Fruit fly (Drosophila melanogaster) ovary, adult (tissue): Measurements from ENCODE around the gene eIF2Bepsilon.

Source experiments
- CG17801 ChIP-seq: fragments of 200-800 bp; optimal IDR thresholded peaks from 2 replicates; lab custom pipeline; 2019; ENCODE audit warnings: missing biosample characterization, mild to moderate bottlenecking, missing genetic modification characterization, moderate library complexity; ENCODE audit not compliant: partially characterized antibody

eIF2Bepsilon gene

DNA sequence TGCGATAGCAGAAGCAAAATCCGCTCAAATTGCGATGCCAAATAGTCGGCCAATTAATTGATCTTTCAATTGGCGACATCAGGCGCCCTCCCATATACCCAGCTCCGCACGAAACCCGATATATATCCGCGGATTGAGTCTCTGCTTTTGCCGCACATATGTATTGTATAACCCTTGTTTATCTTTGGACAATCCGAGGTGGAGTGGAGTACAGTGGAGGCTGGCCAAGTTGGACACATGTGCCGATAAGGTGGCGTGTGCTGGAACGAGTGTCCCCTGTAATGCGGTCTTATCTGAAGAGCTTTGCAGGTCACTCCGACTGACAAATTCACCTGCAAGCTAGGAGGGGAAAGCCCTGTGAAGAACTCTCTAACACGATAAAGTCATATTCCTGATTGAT is 13.1 kb downstream of the eIF2Bepsilon start:
- no peak for TF ChIP-seq CG17801 (GFP tag; lab: Kevin White, UChicago)

DNA sequence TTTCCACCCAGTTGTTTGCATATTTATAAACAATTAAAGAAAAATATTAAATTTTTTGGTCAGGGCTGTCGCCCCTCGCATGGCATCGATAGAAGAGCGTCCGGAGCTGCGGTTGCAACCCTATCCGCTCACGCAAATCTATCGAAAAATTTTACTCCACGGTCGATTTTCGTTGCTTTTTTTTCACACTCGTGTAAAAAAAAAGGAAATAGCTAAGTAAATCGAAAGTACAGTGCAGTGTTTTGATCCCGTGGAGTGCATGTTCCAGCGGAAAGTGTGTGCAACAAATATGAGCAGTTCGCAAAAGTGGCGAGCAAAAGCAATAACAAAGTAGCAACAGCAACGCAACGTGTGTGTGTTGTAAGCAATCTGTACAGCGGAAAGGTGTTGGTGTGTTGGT is 13.9 kb downstream of the eIF2Bepsilon start, which contains the start of the genes Edem1 and Rbcn-3B:
Gene Edem1, minus strand, starts transcription at position 71 of the 400 bp plus-strand sequence.
Gene Rbcn-3B, plus strand, starts transcription at position 164 of the 400 bp plus-strand sequence.
- TF ChIP-seq CG17801 (GFP tag; lab: Kevin White, UChicago), result peak; percentile 63

DNA sequence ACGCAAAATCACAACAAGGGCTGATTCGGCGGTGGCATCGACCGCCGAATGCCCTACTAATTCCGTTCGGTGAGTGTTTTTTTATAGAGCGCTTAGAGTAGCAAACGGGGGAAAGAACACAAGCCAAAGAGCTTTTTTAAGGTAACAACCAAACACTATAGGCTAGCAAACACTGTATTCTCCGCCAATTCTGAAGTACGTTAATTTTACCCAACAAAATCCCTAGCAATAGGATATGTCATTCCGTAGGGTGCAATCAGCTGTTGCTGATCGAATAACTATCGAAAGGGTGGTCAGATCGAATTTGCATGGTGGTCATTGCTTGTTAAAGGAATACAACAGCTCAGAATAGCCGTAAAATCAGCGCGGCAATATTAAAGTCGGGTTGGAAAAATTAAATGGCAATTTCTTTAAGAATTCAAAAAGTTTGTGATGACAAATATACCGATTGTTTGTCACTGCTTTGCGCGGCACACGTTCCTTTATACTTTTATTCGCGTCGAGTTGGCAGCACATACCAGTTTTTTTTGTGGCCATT is 14.9 kb downstream of the eIF2Bepsilon start, which contains the start of gene mip130:
Gene mip130, plus strand, starts transcription at position 513 of the 538 bp plus-strand sequence.
- peak; percentile 39 for TF ChIP-seq CG17801 (GFP tag; lab: Kevin White, UChicago)

DNA sequence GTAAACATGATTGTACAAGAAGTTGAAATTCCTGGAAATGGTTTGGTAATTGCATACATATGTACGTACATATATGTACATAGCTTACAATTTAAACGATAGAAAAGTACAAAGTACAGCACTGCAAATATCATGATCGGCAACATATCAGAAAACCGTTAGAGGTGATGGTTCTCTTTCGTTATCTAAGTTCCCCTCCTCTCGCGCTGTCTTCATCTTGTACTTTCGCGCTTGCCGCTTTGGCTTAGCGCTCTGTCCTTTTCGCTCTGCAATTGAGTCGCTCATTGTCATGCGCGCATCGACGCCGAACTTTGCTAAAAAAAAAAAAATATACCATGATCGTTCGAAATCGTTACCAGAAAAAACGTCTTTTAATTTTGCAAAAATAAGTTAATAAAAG is 18.7 kb downstream of the eIF2Bepsilon start:
- no peak for TF ChIP-seq CG17801 (GFP tag; lab: Kevin White, UChicago)

DNA sequence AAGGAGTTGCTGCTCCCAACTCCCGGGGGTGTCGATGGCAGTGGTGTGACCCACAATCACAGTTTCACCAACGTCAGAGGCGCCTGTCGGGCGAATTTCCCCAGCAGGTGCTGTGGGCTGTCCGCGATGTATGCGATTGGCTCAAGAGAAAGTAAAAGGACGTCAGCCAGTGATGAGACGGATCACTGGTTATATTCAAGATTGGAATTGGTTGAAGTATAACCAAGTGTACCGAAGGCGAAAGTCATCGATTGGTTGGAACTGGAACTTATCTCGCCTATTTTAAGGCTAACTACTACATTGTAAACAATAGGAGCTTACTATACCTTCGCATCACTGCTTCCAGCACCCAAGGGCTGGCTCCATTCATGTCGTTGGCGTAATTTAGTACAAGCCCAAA is 19.6 kb downstream of the eIF2Bepsilon start, which contains the start of gene CG32801:
Gene CG32801, minus strand, starts transcription at position 101 of the 400 bp plus-strand sequence.
- TF ChIP-seq CG17801 (GFP tag; lab: Kevin White, UChicago), result no peak

DNA sequence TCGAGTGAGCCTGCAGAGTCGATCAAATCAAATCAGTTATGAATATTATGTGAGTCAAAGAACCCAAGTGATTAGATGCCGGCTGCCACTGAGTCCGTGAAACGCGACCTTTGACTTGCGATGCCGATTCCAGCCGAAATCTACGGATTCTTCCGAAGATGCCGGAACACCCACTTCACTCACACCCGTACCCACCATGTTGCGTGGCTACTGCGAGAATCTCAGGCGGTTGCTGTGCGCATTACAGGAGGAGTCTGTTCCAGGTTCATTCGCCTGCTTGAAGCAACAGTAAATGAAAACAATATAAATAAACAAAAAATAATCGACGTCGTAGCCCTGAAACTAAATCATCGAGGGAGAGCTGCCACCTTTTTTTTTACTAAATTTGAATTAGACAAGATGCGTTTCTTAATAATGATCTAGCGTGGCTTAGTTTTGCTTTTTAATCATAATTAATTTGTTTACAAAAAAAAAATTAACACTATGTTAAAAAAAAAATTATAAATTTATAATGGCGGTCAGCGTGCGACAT is 21.0 kb downstream of the eIF2Bepsilon start, which contains the start of gene Ldaf1:
Gene Ldaf1, minus strand, starts transcription at position 307 of the 532 bp plus-strand sequence.
- no peak for TF ChIP-seq CG17801 (GFP tag; lab: Kevin White, UChicago)

DNA sequence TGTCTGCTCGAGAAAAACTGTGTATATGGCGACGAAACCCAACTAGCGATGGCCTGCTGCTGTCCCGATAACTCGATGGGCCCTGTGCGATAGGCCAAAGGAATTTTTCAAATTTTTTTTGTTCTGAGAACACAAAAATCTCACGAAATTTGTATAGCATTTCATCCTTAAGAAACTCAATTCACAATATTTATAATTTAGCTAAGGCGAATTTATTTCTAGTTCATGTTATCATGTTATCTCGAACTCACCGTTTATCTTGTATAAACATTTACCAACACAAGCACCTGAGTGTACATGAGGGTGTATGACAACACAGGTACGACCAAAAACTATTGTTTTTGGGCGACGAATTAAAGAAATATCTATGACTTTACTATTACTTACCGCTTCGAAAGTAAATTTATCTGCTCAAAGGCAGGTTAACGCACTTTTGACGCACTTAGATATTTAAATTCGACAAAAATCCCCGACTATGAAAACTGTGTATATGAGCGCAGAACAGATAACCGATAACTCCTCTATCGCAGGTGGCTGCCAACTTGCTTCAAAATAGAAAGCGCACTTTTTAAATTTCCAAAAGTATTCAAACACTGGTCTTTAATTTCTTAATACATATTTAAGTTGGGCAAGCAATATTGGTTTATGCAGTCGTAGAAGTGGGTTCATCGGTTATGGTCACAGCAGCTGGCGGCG is 22.4 kb downstream of the eIF2Bepsilon start, which contains the start of gene arm:
Gene arm, minus strand, starts transcription at position 524 of the 696 bp plus-strand sequence.
- no peak for TF ChIP-seq CG17801 (GFP tag; lab: Kevin White, UChicago)

DNA sequence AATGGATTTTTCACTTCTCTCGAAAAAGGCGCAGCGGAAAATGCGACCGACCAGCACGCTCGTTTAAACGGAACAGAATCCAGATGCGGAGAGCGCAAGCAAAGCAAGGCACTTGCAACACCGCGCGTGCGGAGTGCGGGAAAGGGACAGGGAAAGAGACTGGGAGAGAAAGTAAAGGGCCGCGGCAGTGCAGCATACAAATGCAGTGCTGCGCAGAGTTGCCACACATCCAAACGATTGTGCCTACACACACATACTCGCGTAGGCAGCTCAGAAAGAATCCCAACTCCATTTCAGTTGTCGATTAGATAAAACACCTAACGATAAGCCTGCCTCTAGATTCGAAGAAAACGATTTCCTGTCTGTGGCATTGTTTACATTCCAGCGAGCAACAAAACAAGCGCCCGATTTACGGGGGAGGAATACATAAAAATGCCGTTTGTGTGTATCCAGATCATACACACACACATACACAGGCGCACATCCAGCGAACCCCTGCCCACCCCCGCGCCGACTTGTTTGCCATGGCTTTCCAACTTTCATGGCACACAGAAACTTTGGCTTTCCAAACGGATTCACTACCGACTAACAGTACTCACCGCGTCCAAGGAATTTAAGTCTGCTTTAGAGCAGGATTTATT is 23.1 kb downstream of the eIF2Bepsilon start:
- no peak for TF ChIP-seq CG17801 (GFP tag; lab: Kevin White, UChicago)

DNA sequence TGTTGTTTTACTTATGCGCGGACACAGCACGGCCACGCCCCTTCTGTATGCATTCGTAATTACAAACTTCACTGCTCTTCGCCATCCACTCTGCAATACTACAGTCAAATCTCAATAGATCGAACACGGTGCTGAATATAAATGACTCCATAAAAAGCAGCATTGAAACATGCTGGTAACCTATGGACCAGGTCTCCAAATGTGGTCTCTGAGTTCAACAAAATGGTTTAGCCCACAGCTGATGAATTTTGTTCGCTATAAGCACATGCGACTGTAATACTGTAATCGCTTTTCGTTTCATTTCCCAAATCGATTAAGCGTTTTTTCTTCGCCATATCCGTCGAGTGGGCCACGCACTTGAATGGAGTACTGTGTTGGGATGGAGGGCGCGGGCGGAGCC is 25.3 kb downstream of the eIF2Bepsilon start:
- no peak for TF ChIP-seq CG17801 (GFP tag; lab: Kevin White, UChicago)

DNA sequence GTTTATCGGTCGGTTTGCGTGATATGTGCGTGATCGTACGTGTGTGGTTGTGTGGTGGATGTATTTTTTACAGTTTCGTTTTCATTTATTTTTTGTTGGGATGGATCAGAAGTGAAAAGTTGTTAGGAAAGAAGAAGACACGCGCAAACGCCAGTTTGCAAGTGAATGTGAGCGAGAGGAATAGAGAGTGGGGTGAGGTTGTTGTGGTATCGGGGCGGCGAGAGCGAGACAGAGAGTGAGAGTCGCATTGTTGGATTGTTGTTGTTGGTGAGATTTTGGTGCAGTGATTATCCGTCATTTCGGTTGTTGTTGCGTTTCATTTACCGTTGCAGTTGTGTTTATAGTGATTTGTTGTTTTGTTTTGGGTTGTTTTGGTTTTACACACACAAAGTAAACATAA is 29.1 kb downstream of the eIF2Bepsilon start:
- TF ChIP-seq CG17801 (GFP tag; lab: Kevin White, UChicago), result no peak

DNA sequence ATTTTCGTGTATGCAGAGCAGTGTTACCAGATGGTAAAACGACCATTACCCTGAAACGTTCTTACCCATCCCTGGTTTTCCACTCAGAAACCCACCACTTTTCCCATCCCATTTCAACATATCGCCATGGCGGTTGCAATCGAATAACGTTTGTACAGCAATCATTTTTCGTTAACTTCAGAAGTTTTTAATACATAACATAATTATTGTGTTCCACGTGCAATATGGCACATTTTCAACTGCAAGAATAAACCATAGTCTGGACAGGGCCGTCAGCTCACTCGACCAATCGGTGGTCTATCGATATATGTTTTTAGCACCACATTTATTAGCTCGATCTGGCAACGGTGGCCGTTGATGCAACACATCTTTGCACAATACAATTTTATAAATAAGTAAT is 32.7 kb downstream of the eIF2Bepsilon start, which contains the start of the genes trr and mRpL16:
Gene trr, minus strand, starts transcription at position 25 of the 400 bp plus-strand sequence.
Gene mRpL16, plus strand, starts transcription at position 331 of the 400 bp plus-strand sequence.
- peak; percentile 83 for TF ChIP-seq CG17801 (GFP tag; lab: Kevin White, UChicago)

DNA sequence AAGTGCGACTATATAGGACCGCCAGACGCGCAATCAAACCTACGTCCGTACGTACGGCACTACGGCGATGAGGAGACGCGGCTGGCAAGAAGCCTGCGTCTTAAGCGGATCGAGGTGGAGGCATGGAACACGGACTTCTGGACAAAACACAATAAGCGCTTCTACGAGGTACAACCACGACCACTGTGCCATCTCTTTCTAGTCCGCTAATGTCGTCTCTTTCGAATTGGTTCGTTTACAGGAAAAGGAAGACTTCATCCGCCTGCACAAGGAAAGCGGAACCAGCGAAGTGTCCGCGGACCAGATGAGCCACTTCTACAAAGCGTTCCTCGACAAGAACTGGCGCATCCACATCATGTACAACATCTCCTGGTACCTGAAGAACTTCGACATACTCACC is 41.9 kb downstream of the eIF2Bepsilon start:
- no peak for TF ChIP-seq CG17801 (GFP tag; lab: Kevin White, UChicago)

DNA sequence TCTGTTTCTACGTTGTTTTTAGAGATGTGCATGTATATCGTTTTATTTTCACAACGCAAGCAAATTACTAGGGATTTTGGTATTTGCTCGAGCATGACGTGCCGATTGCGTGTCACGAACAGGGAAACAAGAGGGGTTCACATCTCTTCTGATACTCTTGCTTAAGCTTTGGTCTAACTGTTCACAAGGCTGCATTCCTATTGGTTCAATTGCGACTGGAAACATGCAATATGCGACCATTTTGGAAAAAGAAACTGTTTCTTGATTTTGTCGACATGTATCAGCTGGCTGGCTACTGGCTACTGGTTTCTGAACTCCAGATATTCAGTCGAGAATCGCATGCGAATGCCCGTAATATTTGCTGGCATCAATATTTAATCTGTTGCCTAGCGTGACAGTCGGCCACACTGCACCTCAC is 42.5 kb downstream of the eIF2Bepsilon start, which contains the start of gene Coa8:
Gene Coa8, plus strand, starts transcription at position 144 of the 418 bp plus-strand sequence.
- peak; percentile 57 for TF ChIP-seq CG17801 (GFP tag; lab: Kevin White, UChicago)

DNA sequence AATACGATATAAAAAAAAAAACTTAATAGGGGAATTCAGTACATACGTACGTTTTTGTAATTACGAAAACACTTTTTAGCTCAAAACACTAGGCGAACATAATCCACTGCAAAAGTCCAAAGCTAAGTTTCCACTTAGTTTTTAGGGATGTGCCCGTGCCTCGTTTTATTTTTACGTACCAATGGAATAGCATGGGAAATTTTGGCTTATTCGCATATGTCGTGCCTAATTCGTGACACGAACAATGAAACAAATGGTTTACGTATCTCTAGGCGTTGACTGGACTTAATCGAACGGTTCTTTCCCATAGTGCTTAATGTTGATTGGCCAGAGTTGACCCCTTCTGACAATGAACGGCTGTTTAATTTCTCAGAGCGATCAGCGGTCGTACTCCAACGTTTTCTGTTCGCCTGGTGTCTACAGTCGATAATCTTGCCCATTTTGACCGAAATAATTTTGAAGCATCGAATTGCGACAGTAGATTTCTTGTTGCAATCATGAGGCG is 43.0 kb downstream of the eIF2Bepsilon start, which contains the start of gene CG14818:
Gene CG14818, minus strand, starts transcription at position 169 of the 505 bp plus-strand sequence.
- TF ChIP-seq CG17801 (GFP tag; lab: Kevin White, UChicago), result peak; percentile 61
